Fruit fly (Drosophila melanogaster) S2 (cell line): ENCODE data around the gene CG13041.

Experiments
- CG8478 ChIP-seq: fragments of >200 bp; optimal IDR thresholded peaks from 2 replicates; lab custom pipeline; 2018
- CTCF ChIP-seq, 2 experiments: fragments of >200 bp; optimal IDR thresholded peaks; 2 replicates each; lab custom pipeline; 2018

DNA sequence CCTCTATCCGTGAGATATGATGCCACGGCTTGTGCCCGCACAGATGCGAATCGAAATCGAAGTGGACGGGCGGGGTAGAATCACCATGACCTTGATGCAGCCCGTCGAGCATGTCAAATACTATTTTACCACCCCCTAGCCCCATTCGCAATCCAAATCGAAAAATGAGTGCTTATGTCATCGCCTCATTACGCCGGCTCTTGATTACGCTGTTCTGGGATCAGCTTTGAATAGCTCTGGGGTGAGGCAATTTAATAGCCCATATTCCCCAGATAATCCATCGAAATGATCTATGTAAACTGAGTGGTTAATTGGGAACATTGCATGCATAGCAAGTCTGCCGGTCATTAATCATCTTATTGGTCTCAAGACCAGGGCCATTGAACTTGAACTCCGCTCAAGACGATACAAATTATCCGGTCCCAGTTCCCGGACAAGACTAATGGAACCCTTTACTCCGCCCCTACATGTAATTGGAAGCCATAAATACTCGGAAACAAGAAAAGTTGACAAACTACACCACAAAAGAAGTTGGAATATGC is 37.9 kb upstream of the CG13041 start:
- TF ChIP-seq CTCF (optimal IDR thresholded peaks at IDR 0.05; lab: Kevin White, UChicago) (no peak), CG8478 (no peak)
